Worm (Caenorhabditis elegans) whole organism, L4 larva: ENCODE results near the gene K05B2.2.

ENCODE experiments used
- F37D6.2 ChIP-seq: sonication (generic microtip); optimal IDR thresholded peaks from 2 replicates; lab custom pipeline; 2016; ENCODE audit warnings: mild to moderate bottlenecking, missing genetic modification characterization, missing compliant biosample characterization
- F49E8.2 ChIP-seq: sonication (generic microtip); optimal IDR thresholded peaks from 2 replicates; lab custom pipeline; 2016; ENCODE audit warnings: missing compliant biosample characterization, mild to moderate bottlenecking, missing genetic modification characterization, borderline replicate concordance
- T20F7.1 ChIP-seq: fragments of 200-800 bp; sonication (Bioruptor generic); optimal IDR thresholded peaks from 2 replicates; lab custom pipeline; 2018; ENCODE audit warnings: mild to moderate bottlenecking, missing genetic modification characterization, missing compliant biosample characterization
- Y105C5A.15 ChIP-seq: fragments of 200-800 bp; sonication (Bioruptor generic); IDR thresholded peaks from 2 replicates; pipeline ENCODE4 v1.3.6; 2022; ENCODE audit warnings: missing genetic modification characterization, missing compliant biosample characterization
- Y5F2A.4 ChIP-seq: fragments of 200-800 bp; sonication (Bioruptor generic); optimal IDR thresholded peaks from 2 replicates; lab custom pipeline; 2018; ENCODE audit warnings: mild to moderate bottlenecking, missing genetic modification characterization, missing compliant biosample characterization
- aha-1 ChIP-seq: fragments of 150-350 bp; peaks from one replicate; lab custom pipeline; 2014; ENCODE audit warnings: missing biosample characterization, missing genetic modification characterization
- ama-1 ChIP-seq: fragments of 150-350 bp; optimal IDR thresholded peaks from 2 replicates; lab custom pipeline; 2014; ENCODE audit warnings: inconsistent platforms, mixed read lengths
- ceh-28 ChIP-seq: fragments of 150-350 bp; optimal IDR thresholded peaks from 2 replicates; lab custom pipeline; 2014; ENCODE audit warnings: missing biosample characterization, missing genetic modification reagents, missing genetic modification characterization
- ceh-62 ChIP-seq: sonication (generic microtip); optimal IDR thresholded peaks from 2 replicates; lab custom pipeline; 2017; ENCODE audit warnings: missing biosample characterization, missing genetic modification characterization
- ceh-82 ChIP-seq: sonication (generic microtip); optimal IDR thresholded peaks from 2 replicates; lab custom pipeline; 2017; ENCODE audit warnings: missing biosample characterization, missing genetic modification characterization
- daf-16 ChIP-seq, 3 experiments: sonication (generic microtip); optimal IDR thresholded peaks; 2 replicates each; lab custom pipeline; 2016 to 2017; ENCODE audit warnings: missing genetic modification characterization in 3 of 3, missing genetic modification reagents in 3 of 3, mild to moderate bottlenecking in 2 of 3, missing compliant biosample characterization in 2 of 3, missing biosample characterization in 1 of 3, moderate library complexity in 1 of 3
- daf-19 ChIP-seq: fragments of 200-800 bp; sonication (Bioruptor generic); conservative IDR thresholded peaks from 2 replicates; pipeline ENCODE4 v1.3.6; 2022; ENCODE audit warnings: missing genetic modification characterization, missing compliant biosample characterization
- daf-8 ChIP-seq: fragments of 200-800 bp; sonication (Bioruptor generic); IDR thresholded peaks from 2 replicates; pipeline ENCODE4 v1.3.6; 2022; ENCODE audit warnings: missing genetic modification characterization, missing compliant biosample characterization
- dmd-6 ChIP-seq: fragments of 200-800 bp; sonication (Bioruptor generic); IDR thresholded peaks from 2 replicates; pipeline ENCODE4 v1.3.6; 2022; ENCODE audit warnings: missing genetic modification reagents, missing genetic modification characterization, missing compliant biosample characterization
- dpl-1 ChIP-seq: fragments of 150-350 bp; optimal IDR thresholded peaks from 2 replicates; lab custom pipeline; 2014; ENCODE audit warnings: missing biosample characterization, missing genetic modification reagents, missing genetic modification characterization
- dve-1 ChIP-seq: sonication (generic microtip); optimal IDR thresholded peaks from 2 replicates; lab custom pipeline; 2017; ENCODE audit warnings: antibody characterized with exemption, mild to moderate bottlenecking, missing genetic modification characterization, missing compliant biosample characterization; ENCODE audit not compliant: insufficient read depth
- egl-43 ChIP-seq: fragments of 200-800 bp; sonication (Bioruptor generic); IDR thresholded peaks from 2 replicates; pipeline ENCODE4 v1.3.6; 2022; ENCODE audit warnings: missing genetic modification reagents, missing genetic modification characterization, missing compliant biosample characterization
- fkh-10 ChIP-seq: fragments of 150-350 bp; optimal IDR thresholded peaks from 2 replicates; lab custom pipeline; 2014; ENCODE audit warnings: missing biosample characterization, missing genetic modification reagents, missing genetic modification characterization
- gei-8 ChIP-seq: fragments of 200-800 bp; sonication (Bioruptor generic); optimal IDR thresholded peaks from 2 replicates; lab custom pipeline; 2018; ENCODE audit warnings: mild to moderate bottlenecking, missing genetic modification characterization, missing compliant biosample characterization
- hlh-11 ChIP-seq: fragments of 200-800 bp; sonication (Bioruptor generic); optimal IDR thresholded peaks from 2 replicates; lab custom pipeline; 2018; ENCODE audit warnings: mild to moderate bottlenecking, missing genetic modification characterization, missing compliant biosample characterization
- hlh-30 ChIP-seq: sonication (generic microtip); optimal IDR thresholded peaks from 2 replicates; lab custom pipeline; 2017; ENCODE audit warnings: antibody characterized with exemption, mild to moderate bottlenecking, missing genetic modification characterization, missing compliant biosample characterization; ENCODE audit not compliant: insufficient read depth
- hmg-1.1 ChIP-seq: fragments of 200-800 bp; sonication (Bioruptor generic); IDR thresholded peaks from 2 replicates; pipeline ENCODE4 v1.3.6; 2022; ENCODE audit warnings: missing genetic modification reagents, missing genetic modification characterization, missing compliant biosample characterization
- lin-1 ChIP-seq: fragments of 200-800 bp; sonication (Bioruptor generic); IDR thresholded peaks from 2 replicates; pipeline ENCODE4 v1.3.6; 2022; ENCODE audit warnings: missing genetic modification reagents, missing genetic modification characterization, missing compliant biosample characterization
- lin-38 ChIP-seq: fragments of 200-800 bp; sonication (Bioruptor generic); IDR thresholded peaks from 2 replicates; pipeline ENCODE4 v1.3.6; 2022; ENCODE audit warnings: missing genetic modification reagents, missing genetic modification characterization, missing compliant biosample characterization
- lsy-2 ChIP-seq, 2 experiments: fragments of 150-350 bp in 1 of 2; sonication (generic microtip) in 1 of 2; optimal IDR thresholded peaks; 2 replicates each; lab custom pipeline; 2014 to 2017; ENCODE audit warnings: missing biosample characterization in 2 of 2, missing genetic modification characterization in 2 of 2
- mdl-1 ChIP-seq, 2 experiments: fragments of 150-350 bp in 1 of 2; sonication (generic microtip) in 1 of 2; optimal IDR thresholded peaks; 2 replicates each; lab custom pipeline; 2014 to 2017; ENCODE audit warnings: missing biosample characterization in 2 of 2, missing genetic modification characterization in 2 of 2
- mes-2 ChIP-seq: sonication (generic microtip); optimal IDR thresholded peaks from 2 replicates; lab custom pipeline; 2016; ENCODE audit warnings: missing genotype, mild to moderate bottlenecking, missing genetic modification characterization, missing compliant biosample characterization; ENCODE audit not compliant: poor library complexity, severe bottlenecking
- mxl-3 ChIP-seq: fragments of 200-800 bp; sonication (Bioruptor generic); optimal IDR thresholded peaks from 2 replicates; lab custom pipeline; 2018; ENCODE audit warnings: mild to moderate bottlenecking, missing genetic modification characterization, missing compliant biosample characterization
- nhr-25 ChIP-seq: sonication (generic microtip); optimal IDR thresholded peaks from 2 replicates; lab custom pipeline; 2017; ENCODE audit warnings: missing genetic modification characterization, mild to moderate bottlenecking, missing compliant biosample characterization, antibody characterized with exemption, moderate library complexity, borderline replicate concordance; ENCODE audit not compliant: insufficient read depth
- nhr-28 ChIP-seq: fragments of 150-350 bp; optimal IDR thresholded peaks from 2 replicates; lab custom pipeline; 2014; ENCODE audit warnings: missing biosample characterization, missing genetic modification characterization
- nhr-41 ChIP-seq: fragments of 200-800 bp; sonication (Bioruptor generic); IDR thresholded peaks from 2 replicates; pipeline ENCODE4 v1.3.6; 2022; ENCODE audit warnings: missing genetic modification reagents, missing genetic modification characterization, missing compliant biosample characterization
- nhr-48 ChIP-seq: sonication (generic microtip); optimal IDR thresholded peaks from 2 replicates; lab custom pipeline; 2016; ENCODE audit warnings: mild to moderate bottlenecking, missing genetic modification characterization, missing compliant biosample characterization
- pha-4 ChIP-seq, 2 experiments: fragments of 150-350 bp in 1 of 2; fragments of 200-800 bp in 1 of 2; sonication (Bioruptor generic) in 1 of 2; IDR thresholded peaks in 1 of 2; optimal IDR thresholded peaks in 1 of 2; 2 replicates each; pipeline versions ENCODE4 v1.3.6 to Lab custom; 2014 to 2022; ENCODE audit warnings: missing genetic modification characterization in 2 of 2, missing genetic modification reagents in 2 of 2, missing biosample characterization in 1 of 2, missing compliant biosample characterization in 1 of 2
- rbr-2 ChIP-seq: sonication (generic microtip); optimal IDR thresholded peaks from 2 replicates; lab custom pipeline; 2016; ENCODE audit warnings: missing genotype, missing genetic modification characterization, missing compliant biosample characterization
- sdz-12 ChIP-seq: fragments of 200-800 bp; sonication (Bioruptor generic); optimal IDR thresholded peaks from 2 replicates; lab custom pipeline; 2018; ENCODE audit warnings: mild to moderate bottlenecking, missing genetic modification characterization, missing compliant biosample characterization
- spr-1 ChIP-seq: sonication (generic microtip); optimal IDR thresholded peaks from 2 replicates; lab custom pipeline; 2016; ENCODE audit warnings: mild to moderate bottlenecking, missing genetic modification characterization, missing compliant biosample characterization
- unc-62 ChIP-seq, 3 experiments: fragments of 150-350 bp in 1 of 3; sonication (generic microtip); optimal IDR thresholded peaks in 2 of 3; peaks in 1 of 3; 1 replicate in 1 of 3; 2 replicates in 2 of 3; lab custom pipeline; 2014 to 2017; ENCODE audit warnings: missing biosample characterization in 3 of 3, missing genetic modification characterization in 3 of 3, missing genetic modification reagents in 3 of 3, missing genotype in 1 of 3
- zfp-2 ChIP-seq: sonication (generic microtip); optimal IDR thresholded peaks from 2 replicates; lab custom pipeline; 2016; ENCODE audit warnings: mild to moderate bottlenecking, missing genetic modification characterization, missing compliant biosample characterization
- ztf-7 ChIP-seq: fragments of 150-350 bp; optimal IDR thresholded peaks from 2 replicates; lab custom pipeline; 2014; ENCODE audit warnings: missing biosample characterization, missing genetic modification characterization

The K05B2.2 gene

ce11 chrX:4876904-4877303 is 29.0 kb upstream of the K05B2.2 start, which contains the start of gene tsp-14:
Gene tsp-14 (minus strand): TSS chrX:4876965.
- peak; percentile 10 for TF ChIP-seq nhr-28
- no peak for TF ChIP-seq ama-1 (lab: Kevin White, UChicago)

- no peak for TF ChIP-seq zfp-2 (tag; lab: Kevin White, UChicago)
- peak; percentile 46 for TF ChIP-seq hlh-30 (tag; lab: Kevin White, UChicago)
- no peak for TF ChIP-seq pha-4 (GFP tag; IDR thresholded peaks at IDR 0.05; lab: Robert Waterston, UW)
- no peak for TF ChIP-seq pha-4 (tag; optimal IDR thresholded peaks at IDR 0.05; lab: Kevin White, UChicago)
- TF ChIP-seq dve-1 (tag; lab: Kevin White, UChicago): no peak
- no peak for TF ChIP-seq F49E8.2
- peak in 1 of 2 experiments; percentile 81 for TF ChIP-seq unc-62 (GFP tag; optimal IDR thresholded peaks at IDR 0.05 in 1 of 2; lab: Kevin White, UChicago)
- TF ChIP-seq unc-62 (tag; optimal IDR thresholded peaks at IDR 0.05; lab: Kevin White, UChicago): no peak
- no peak for TF ChIP-seq nhr-41 (GFP tag; lab: Robert Waterston, UW)
- no peak for TF ChIP-seq ceh-82 (tag; lab: Kevin White, UChicago)
- TF ChIP-seq ceh-62 (tag; lab: Kevin White, UChicago): no peak
- no peak for TF ChIP-seq lin-38
- no peak for TF ChIP-seq hlh-11 (tag; lab: Kevin White, UChicago)
- TF ChIP-seq mxl-3 (GFP tag; lab: Kevin White, UChicago): no peak
- TF ChIP-seq daf-8 (GFP tag; lab: Robert Waterston, UW): no peak
- TF ChIP-seq Y5F2A.4 (GFP tag; lab: Kevin White, UChicago): no peak
- no peak for TF ChIP-seq ztf-7 (tag; lab: Kevin White, UChicago)
- no peak for TF ChIP-seq dpl-1 (GFP tag; lab: Kevin White, UChicago)
- TF ChIP-seq, all 104 proteins: peak for 2
Observed at ce11 chrX:4879998-4880397, 25.9 kb upstream of the K05B2.2 start.

ce11 chrX:4881310-4881709 is 24.6 kb upstream of the K05B2.2 start:
- no peak for TF ChIP-seq T20F7.1 (GFP tag; lab: Kevin White, UChicago)
- TF ChIP-seq ceh-28: no peak
- TF ChIP-seq aha-1 (tag; lab: Kevin White, UChicago): peak; percentile 53
- no peak for TF ChIP-seq pha-4 (GFP tag; IDR thresholded peaks at IDR 0.05; lab: Robert Waterston, UW)
- TF ChIP-seq pha-4 (tag; optimal IDR thresholded peaks at IDR 0.05; lab: Kevin White, UChicago): no peak
- no peak for TF ChIP-seq rbr-2
- peak; percentile 50; the same call in 1 of the 2 replicates for TF ChIP-seq daf-19 (GFP tag; lab: Robert Waterston, UW)
- TF ChIP-seq egl-43 (GFP tag; lab: Robert Waterston, UW): 0 out of 2 replicates have a peak, but pooled peaks have one; percentile 35

ce11 chrX:4885651-4886050 is 20.2 kb upstream of the K05B2.2 start, which contains the start of gene arrd-23:
Gene arrd-23 (plus strand): TSS chrX:4885951.
- TF ChIP-seq mdl-1 (tag; optimal IDR thresholded peaks at IDR 0.05; lab: Kevin White, UChicago) (no peak), aha-1 (tag; lab: Kevin White, UChicago) (peak; percentile 12)
- TF ChIP-seq, all 104 proteins: peak for 1

ce11 chrX:4890159-4890558 is 15.7 kb upstream of the K05B2.2 start, which contains the start of gene T07F12.2:
Gene T07F12.2 (plus strand): TSS chrX:4890245.
- no peak for TF ChIP-seq nhr-48 (tag; lab: Kevin White, UChicago)
- peak; percentile 2 for TF ChIP-seq spr-1 (tag; lab: Kevin White, UChicago)
- peak; percentile 49 for TF ChIP-seq mxl-3 (GFP tag; lab: Kevin White, UChicago)
- no peak for TF ChIP-seq daf-8 (GFP tag; lab: Robert Waterston, UW)
- TF ChIP-seq lin-38: no peak
- peak; percentile 61 for TF ChIP-seq mes-2 (tag; lab: Kevin White, UChicago)
- TF ChIP-seq lin-1 (GFP tag; lab: Robert Waterston, UW): 0 out of 2 replicates have a peak, but pooled peaks have one; percentile 13
- TF ChIP-seq dve-1 (tag; lab: Kevin White, UChicago): peak; percentile 33
- peak; percentile 69 for TF ChIP-seq hmg-1.1
- no peak for TF ChIP-seq nhr-41 (GFP tag; lab: Robert Waterston, UW)
- no peak for TF ChIP-seq sdz-12
- no peak for TF ChIP-seq nhr-25 (tag; lab: Kevin White, UChicago)
- no peak for TF ChIP-seq fkh-10 (GFP tag; lab: Kevin White, UChicago)
- TF ChIP-seq mdl-1 (tag; optimal IDR thresholded peaks at IDR 0.05; lab: Kevin White, UChicago): peak in 1 of 2 experiments; percentile 10
- peak; percentile 59; the same call in 1 of the 2 replicates for TF ChIP-seq egl-43 (GFP tag; lab: Robert Waterston, UW)
- no peak for TF ChIP-seq daf-16 (GFP tag; optimal IDR thresholded peaks at IDR 0.05; lab: Kevin White, UChicago)
- no peak for TF ChIP-seq daf-16 (tag; optimal IDR thresholded peaks at IDR 0.05; lab: Kevin White, UChicago)
- TF ChIP-seq gei-8 (GFP tag; lab: Kevin White, UChicago): no peak
- TF ChIP-seq hlh-30 (tag; lab: Kevin White, UChicago): peak; percentile 51
- 0 out of 2 replicates have a peak, but pooled peaks have one; percentile 25 for TF ChIP-seq dmd-6 (GFP tag; lab: Robert Waterston, UW)
- TF ChIP-seq Y105C5A.15 (GFP tag; lab: Robert Waterston, UW): no peak
- peak in 1 of 2 experiments; percentile 10 for TF ChIP-seq lsy-2 (tag; optimal IDR thresholded peaks at IDR 0.05; lab: Kevin White, UChicago)
- no peak for TF ChIP-seq F37D6.2 (tag; lab: Kevin White, UChicago)
